Fruit fly (Drosophila melanogaster): Measurements from ENCODE around the gene spn-A.

spn-A gene

dm6 chr3R:30060451-30061153 lies 4.8 kb upstream of the spn-A start (continued):
- TF ChIP-seq CG34376 (GFP tag; optimal IDR thresholded peaks at IDR 0.05) = peak; percentile 56
- TF ChIP-seq CG1792 (GFP tag; optimal IDR thresholded peaks at IDR 0.05) = no peak
- TF ChIP-seq trem (tag; optimal IDR thresholded peaks at IDR 0.05) = no peak
- TF ChIP-seq CG18262 (tag; optimal IDR thresholded peaks at IDR 0.05) = no peak
- no peak for TF ChIP-seq CG6813 (GFP tag; optimal IDR thresholded peaks at IDR 0.05)
- TF ChIP-seq CG2199 (GFP tag; IDR thresholded peaks at IDR 0.05) = no peak
- TF ChIP-seq pan (optimal IDR thresholded peaks at IDR 0.05) = no peak
- TF ChIP-seq pan (GFP tag; optimal IDR thresholded peaks at IDR 0.05 in 1 of 2, IDR thresholded peaks at IDR 0.05 in 1 of 2) = peak in 1 of 2 experiments; percentile 30
- TF ChIP-seq CG10274 (GFP tag; optimal IDR thresholded peaks at IDR 0.05) = no peak
- no peak for TF ChIP-seq Hsf (GFP tag; optimal IDR thresholded peaks at IDR 0.05)
- no peak for TF ChIP-seq twi (tag; optimal IDR thresholded peaks at IDR 0.05)
- TF ChIP-seq CG9797 (GFP tag; optimal IDR thresholded peaks at IDR 0.05) = no peak
- peak; percentile 86 for TF ChIP-seq CG4360 (GFP tag; IDR thresholded peaks at IDR 0.05)
- no peak for TF ChIP-seq CG6765 (GFP tag; optimal IDR thresholded peaks at IDR 0.05)
- TF ChIP-seq Atf3 (GFP tag; optimal IDR thresholded peaks at IDR 0.05) = no peak
- no peak for TF ChIP-seq pb (GFP tag; optimal IDR thresholded peaks at IDR 0.05)
- TF ChIP-seq insv (GFP tag; optimal IDR thresholded peaks at IDR 0.05) = no peak
- TF ChIP-seq oc (tag; optimal IDR thresholded peaks at IDR 0.05) = no peak
- TF ChIP-seq sisA (GFP tag; IDR thresholded peaks at IDR 0.05) = no peak
- TF ChIP-seq sc (optimal IDR thresholded peaks at IDR 0.05) = no peak
- no peak for TF ChIP-seq sc (GFP tag; optimal IDR thresholded peaks at IDR 0.05)
- TF ChIP-seq CG11456 (GFP tag; IDR thresholded peaks at IDR 0.05) = no peak
- 0 out of 3 replicates have a peak, but pooled peaks have one; percentile 39 for TF ChIP-seq otp (GFP tag; IDR thresholded peaks at IDR 0.05)
- TF ChIP-seq CG10209 (GFP tag; optimal IDR thresholded peaks at IDR 0.05) = no peak
- no peak for TF ChIP-seq CG9437 (GFP tag; optimal IDR thresholded peaks at IDR 0.05)
- TF ChIP-seq CG13287 (GFP tag; IDR thresholded peaks at IDR 0.05; ENCODE audit: partially characterized antibody) = no peak; the same call in 1 of the 2 replicates
- TF ChIP-seq sug (tag; optimal IDR thresholded peaks at IDR 0.05) = no peak
- TF ChIP-seq CG8089 (GFP tag; optimal IDR thresholded peaks at IDR 0.05) = no peak
- no peak for TF ChIP-seq CG7963 (GFP tag; IDR thresholded peaks at IDR 0.05; ENCODE audit: partially characterized antibody)
- no peak for TF ChIP-seq ham (GFP tag; IDR thresholded peaks at IDR 0.05)
- TF ChIP-seq psq (GFP tag; optimal IDR thresholded peaks at IDR 0.05) = no peak
- no peak for TF ChIP-seq Dip2 (GFP tag; IDR thresholded peaks at IDR 0.05)
- no peak for TF ChIP-seq ssp (GFP tag; IDR thresholded peaks at IDR 0.05)
- no peak for TF ChIP-seq Rx (GFP tag; IDR thresholded peaks at IDR 0.05)
- TF ChIP-seq Vsx1 (GFP tag; optimal IDR thresholded peaks at IDR 0.05) = peak; percentile 15
- TF ChIP-seq CG3995 (GFP tag; optimal IDR thresholded peaks at IDR 0.05) = no peak
- TF ChIP-seq CG2678 (tag; optimal IDR thresholded peaks at IDR 0.05) = no peak
- TF ChIP-seq CG3281 (GFP tag; optimal IDR thresholded peaks at IDR 0.05) = no peak
- TF ChIP-seq CG12769 (tag; optimal IDR thresholded peaks at IDR 0.05) = peak; percentile 75
- no peak for TF ChIP-seq chm (GFP tag; IDR thresholded peaks at IDR 0.05)
- TF ChIP-seq cas (GFP tag; IDR thresholded peaks at IDR 0.05) = no peak
- TF ChIP-seq gem (tag; optimal IDR thresholded peaks at IDR 0.05) = no peak
- 0 out of 3 replicates have a peak, but pooled peaks have one; percentile 26 for TF ChIP-seq ken (GFP tag; IDR thresholded peaks at IDR 0.05)
- no peak for TF ChIP-seq Deaf1 (tag; optimal IDR thresholded peaks at IDR 0.05)
- no peak for TF ChIP-seq fd64A (GFP tag; optimal IDR thresholded peaks at IDR 0.05)
- no peak for TF ChIP-seq CG1647 (GFP tag; optimal IDR thresholded peaks at IDR 0.05)
- TF ChIP-seq CG16863 (GFP tag; optimal IDR thresholded peaks at IDR 0.05) = no peak
- TF ChIP-seq Aef1 (GFP tag; IDR thresholded peaks at IDR 0.05) = no peak
- no peak for TF ChIP-seq lbe (GFP tag; optimal IDR thresholded peaks at IDR 0.05)
- no peak for TF ChIP-seq CG4820 (GFP tag; optimal IDR thresholded peaks at IDR 0.05)
- no peak for TF ChIP-seq HLHmδ (GFP tag; optimal IDR thresholded peaks at IDR 0.05)
